Worm (Caenorhabditis elegans): ENCODE measurements around the gene sec-5.

Gene sec-5

ce11 chrII:9156277-9156676 lies 20.7 kb downstream of the sec-5 start:
- TF ChIP-seq him-1 (tag; optimal IDR thresholded peaks at IDR 0.05), result no peak
- no peak for TF ChIP-seq dao-5 (tag; optimal IDR thresholded peaks at IDR 0.05)
- no peak for TF ChIP-seq W03F9.2 (tag; optimal IDR thresholded peaks at IDR 0.05)

ce11 chrII:9154339-9154738 lies 22.6 kb downstream of the sec-5 start:
- TF ChIP-seq dao-5 (tag; optimal IDR thresholded peaks at IDR 0.05) (no peak), W03F9.2 (tag; optimal IDR thresholded peaks at IDR 0.05) (no peak), him-1 (tag; optimal IDR thresholded peaks at IDR 0.05) (no peak)

- TF ChIP-seq W03F9.2 (tag; optimal IDR thresholded peaks at IDR 0.05) (no peak), dao-5 (tag; optimal IDR thresholded peaks at IDR 0.05) (no peak), him-1 (tag; optimal IDR thresholded peaks at IDR 0.05) (no peak)
Measured at ce11 chrII:9152231-9152630, 24.7 kb downstream of the sec-5 start, which contains the start of gene col-78. TSS of gene col-78 (plus strand) at chrII:9152531.

ce11 chrII:9148079-9148478 lies 28.9 kb downstream of the sec-5 start:
- no peak for TF ChIP-seq him-1 (tag; optimal IDR thresholded peaks at IDR 0.05)
- TF ChIP-seq dao-5 (tag; optimal IDR thresholded peaks at IDR 0.05), result no peak
- no peak for TF ChIP-seq W03F9.2 (tag; optimal IDR thresholded peaks at IDR 0.05)

DNA sequence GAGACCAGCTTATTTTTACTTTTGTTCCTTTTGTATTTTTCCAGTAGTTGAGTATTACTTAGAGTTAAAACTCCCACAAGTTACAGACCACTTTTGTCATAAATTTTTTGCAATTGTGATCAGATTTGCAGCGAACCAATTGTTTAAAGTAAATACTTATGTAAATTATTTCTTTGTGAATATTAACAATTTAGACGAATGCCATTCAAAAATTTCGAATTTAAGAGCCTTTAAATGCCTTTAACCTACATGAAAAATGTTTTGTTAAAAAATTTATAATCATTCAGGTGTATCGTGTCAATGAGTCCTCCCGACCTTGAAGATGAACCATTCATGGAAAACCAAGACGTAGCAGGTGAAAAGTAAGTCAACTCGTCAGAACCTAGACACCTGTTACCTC lies 31.0 kb downstream of the sec-5 start, which contains the start of gene W07A12.4:
Gene W07A12.4 (plus strand): TSS at position 301 of the 400 bp plus-strand sequence.
- TF ChIP-seq him-1 (tag; optimal IDR thresholded peaks at IDR 0.05), result no peak

ce11 chrII:9144366-9144765 lies 32.6 kb downstream of the sec-5 start:
- TF ChIP-seq dao-5 (tag; optimal IDR thresholded peaks at IDR 0.05) (no peak), W03F9.2 (tag; optimal IDR thresholded peaks at IDR 0.05) (no peak), him-1 (tag; optimal IDR thresholded peaks at IDR 0.05) (no peak)

DNA sequence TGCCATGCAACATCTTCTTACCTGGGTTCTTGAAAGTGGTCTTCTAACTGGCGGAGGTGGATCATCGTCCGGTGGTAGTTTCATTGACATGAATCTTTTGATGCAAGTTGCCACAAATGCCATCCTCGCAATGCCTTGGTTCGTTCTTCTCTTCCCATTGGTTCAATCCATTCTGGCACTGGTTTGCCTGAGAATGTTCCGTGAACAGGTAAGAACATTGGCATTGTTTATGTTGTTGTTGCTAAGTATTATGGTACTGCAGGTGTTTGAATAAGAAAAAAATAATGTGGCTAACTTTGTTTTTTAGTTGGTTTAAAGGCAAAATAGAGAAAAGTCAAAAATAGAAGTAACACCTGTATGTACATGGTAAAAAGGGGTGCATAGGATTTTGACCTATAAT lies 33.2 kb downstream of the sec-5 start:
- TF ChIP-seq him-1 (tag; optimal IDR thresholded peaks at IDR 0.05) (no peak), dao-5 (tag; optimal IDR thresholded peaks at IDR 0.05) (no peak), W03F9.2 (tag; optimal IDR thresholded peaks at IDR 0.05) (no peak)

DNA sequence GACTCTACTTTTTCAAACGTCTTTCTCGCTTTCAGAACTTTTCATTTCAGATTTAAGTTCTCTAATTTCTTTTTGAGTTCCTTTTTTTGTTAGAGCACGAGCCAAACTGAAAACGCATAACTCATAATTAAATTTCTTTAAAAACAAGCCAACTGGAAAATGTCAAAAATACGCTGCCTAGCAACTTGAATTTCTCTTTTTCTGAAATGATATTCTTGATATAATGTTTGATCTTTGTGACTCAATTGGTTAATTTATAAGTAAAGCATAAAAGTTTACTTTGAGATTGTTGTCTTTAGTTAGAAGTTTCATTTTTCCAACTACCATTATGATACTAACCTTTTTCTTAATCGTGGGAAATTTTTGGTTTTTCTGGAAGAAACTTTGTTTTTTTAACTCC lies 35.8 kb downstream of the sec-5 start:
- TF ChIP-seq dao-5 (tag; optimal IDR thresholded peaks at IDR 0.05) (no peak), him-1 (tag; optimal IDR thresholded peaks at IDR 0.05) (no peak), W03F9.2 (tag; optimal IDR thresholded peaks at IDR 0.05) (no peak)

ce11 chrII:9139172-9139700 lies 37.7 kb downstream of the sec-5 start, which contains the start of gene Y9C2UA.1:
TSS of gene Y9C2UA.1 (plus strand) at chrII:9139650.
- TF ChIP-seq W03F9.2 (tag; optimal IDR thresholded peaks at IDR 0.05) (no peak), him-1 (tag; optimal IDR thresholded peaks at IDR 0.05) (no peak), dao-5 (tag; optimal IDR thresholded peaks at IDR 0.05) (no peak)

DNA sequence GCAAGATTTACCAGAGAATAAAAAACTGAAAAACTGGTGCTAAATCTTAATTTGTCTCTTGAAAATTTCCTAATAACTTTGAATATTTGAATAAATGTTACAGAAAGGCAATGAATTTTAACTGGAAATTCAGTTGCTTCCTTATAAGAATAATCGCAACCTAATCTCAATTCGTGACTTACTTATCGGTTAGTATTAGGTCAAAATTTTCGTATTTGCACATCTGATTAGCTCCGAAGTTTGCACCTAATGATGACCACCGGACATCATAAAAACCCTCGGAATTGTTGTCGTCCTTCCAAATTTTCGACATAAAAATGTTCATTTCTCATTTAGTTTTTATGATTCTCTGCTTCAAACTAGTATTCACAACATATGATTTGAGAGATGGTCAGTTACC lies 39.1 kb downstream of the sec-5 start, which contains the start of gene C16D2.3:
Gene C16D2.3 (plus strand): TSS at position 301 of the 400 bp plus-strand sequence.
- TF ChIP-seq him-1 (tag; optimal IDR thresholded peaks at IDR 0.05) (no peak), W03F9.2 (tag; optimal IDR thresholded peaks at IDR 0.05) (no peak), dao-5 (tag; optimal IDR thresholded peaks at IDR 0.05) (no peak)

- TF ChIP-seq him-1 (tag; optimal IDR thresholded peaks at IDR 0.05), result no peak
- no peak for TF ChIP-seq dao-5 (tag; optimal IDR thresholded peaks at IDR 0.05)
- TF ChIP-seq W03F9.2 (tag; optimal IDR thresholded peaks at IDR 0.05), result no peak
Measured at ce11 chrII:9135878-9136277, 41.1 kb downstream of the sec-5 start, which contains the start of gene nlp-78. TSS of gene nlp-78 (plus strand) at chrII:9136178.

- no peak for TF ChIP-seq W03F9.2 (tag; optimal IDR thresholded peaks at IDR 0.05)
- TF ChIP-seq him-1 (tag; optimal IDR thresholded peaks at IDR 0.05), result no peak
- TF ChIP-seq dao-5 (tag; optimal IDR thresholded peaks at IDR 0.05), result no peak
Measured at ce11 chrII:9132338-9132737, 44.6 kb downstream of the sec-5 start.

DNA sequence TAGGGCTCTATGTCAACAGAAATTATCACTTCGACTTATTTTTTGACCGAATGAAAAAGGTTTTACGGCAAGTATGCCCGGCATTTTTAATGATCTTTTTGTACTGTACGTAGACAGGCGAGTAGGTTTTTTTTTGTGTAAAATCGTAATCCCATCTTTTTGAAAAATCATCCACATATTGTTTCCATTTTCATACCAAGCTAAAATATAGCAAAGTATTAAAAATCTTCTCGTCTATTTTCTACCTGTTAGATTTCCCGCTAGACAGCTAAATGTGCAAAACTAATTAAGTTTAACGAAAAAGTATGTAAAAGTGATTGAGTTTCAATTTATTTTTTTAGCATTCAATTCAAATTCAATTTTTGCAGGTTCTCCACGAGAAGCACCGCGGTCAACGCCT lies 45.6 kb downstream of the sec-5 start, which contains the start of gene C16D2.1:
Gene C16D2.1 (plus strand): TSS at position 301 of the 400 bp plus-strand sequence.
- TF ChIP-seq him-1 (tag; optimal IDR thresholded peaks at IDR 0.05), result no peak
- no peak for TF ChIP-seq dao-5 (tag; optimal IDR thresholded peaks at IDR 0.05)
- TF ChIP-seq W03F9.2 (tag; optimal IDR thresholded peaks at IDR 0.05), result no peak

ce11 chrII:9130339-9130738 lies 46.6 kb downstream of the sec-5 start:
- TF ChIP-seq him-1 (tag; optimal IDR thresholded peaks at IDR 0.05) (no peak), dao-5 (tag; optimal IDR thresholded peaks at IDR 0.05) (no peak), W03F9.2 (tag; optimal IDR thresholded peaks at IDR 0.05) (no peak)

ce11 chrII:9128132-9128531 lies 48.8 kb downstream of the sec-5 start:
- TF ChIP-seq W03F9.2 (tag; optimal IDR thresholded peaks at IDR 0.05) (peak; percentile 6), him-1 (tag; optimal IDR thresholded peaks at IDR 0.05) (no peak)

Data from whole organism, L4/young adult.